Worm (Caenorhabditis elegans) whole organism, L3 larva: ENCODE measurements around the gene fbxb-10.

Experiments used
- ama-1 ChIP-seq: fragments of 150-350 bp; optimal IDR thresholded peaks from 2 replicates; lab custom pipeline; 2018
- nhr-23 ChIP-seq: fragments of 150-350 bp; optimal IDR thresholded peaks from 2 replicates; lab custom pipeline; 2014; ENCODE audit warnings: missing biosample characterization, missing genetic modification reagents, missing genetic modification characterization
- nhr-28 ChIP-seq: fragments of 150-350 bp; optimal IDR thresholded peaks from 2 replicates; lab custom pipeline; 2014; ENCODE audit warnings: missing biosample characterization, missing genetic modification characterization
- nhr-43 ChIP-seq: sonication (generic microtip); optimal IDR thresholded peaks from 2 replicates; lab custom pipeline; 2016; ENCODE audit warnings: mild to moderate bottlenecking, missing genetic modification characterization, missing compliant biosample characterization; ENCODE audit not compliant: poor library complexity, severe bottlenecking
- ztf-11 ChIP-seq: fragments of 150-350 bp; optimal IDR thresholded peaks from 2 replicates; lab custom pipeline; 2014; ENCODE audit warnings: missing biosample characterization, missing genetic modification characterization

DNA sequence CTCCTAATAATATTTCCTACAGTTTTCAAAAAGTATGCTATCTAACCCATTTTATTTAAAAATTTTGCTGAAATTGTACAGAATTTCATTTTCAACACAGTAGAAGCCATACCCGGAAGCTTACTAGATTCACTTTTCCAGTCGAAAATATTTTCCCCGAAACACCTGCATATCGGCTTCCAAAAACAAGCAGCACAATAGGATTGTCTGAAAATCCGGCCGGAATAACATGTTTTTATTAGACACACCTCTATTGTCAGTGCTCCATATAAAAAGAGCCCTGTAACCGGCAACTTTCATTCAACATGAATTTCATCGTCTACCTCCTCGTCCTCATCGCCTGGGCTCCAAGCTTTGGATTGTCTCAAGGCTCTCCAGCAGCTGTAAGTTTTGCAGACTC, 34.3 kb upstream of the fbxb-10 start, which contains the start of gene C52E2.2:
- no peak for TF ChIP-seq nhr-23 (tag; lab: Kevin White, UChicago)
- no peak for TF ChIP-seq ama-1 (lab: Kevin White, UChicago)
- no peak for TF ChIP-seq ztf-11 (tag; lab: Kevin White, UChicago)
- no peak for TF ChIP-seq nhr-28 (tag; lab: Kevin White, UChicago)
- no peak for TF ChIP-seq nhr-43 (tag; lab: Kevin White, UChicago)
